Fruit fly (Drosophila melanogaster): ENCODE data around the gene CG33253.

CG33253 gene

dm6 chrX:19153288-19154130 lies 29.7 kb upstream of the CG33253 start (continued):
- TF ChIP-seq caup (GFP tag; optimal IDR thresholded peaks at IDR 0.05; ENCODE audit: severe bottlenecking) (peak; percentile 12), CG6254 (GFP tag; optimal IDR thresholded peaks at IDR 0.05) (no peak), CG9797 (GFP tag; optimal IDR thresholded peaks at IDR 0.05) (no peak), CG6683 (GFP tag; optimal IDR thresholded peaks at IDR 0.05) (no peak), CG12744 (GFP tag; optimal IDR thresholded peaks at IDR 0.05) (no peak), yki (optimal IDR thresholded peaks at IDR 0.05) (peak; percentile 75), sima (GFP tag; optimal IDR thresholded peaks at IDR 0.05) (no peak), en (GFP tag; optimal IDR thresholded peaks at IDR 0.05) (no peak), E2f1 (GFP tag; IDR thresholded peaks at IDR 0.05) (no peak), CG11695 (GFP tag; IDR thresholded peaks at IDR 0.05) (no peak; the same call in 2 of the 3 replicates), tx (GFP tag; optimal IDR thresholded peaks at IDR 0.05) (no peak), CG13296 (GFP tag; optimal IDR thresholded peaks at IDR 0.05) (peak; percentile 26), CG17359 (tag; optimal IDR thresholded peaks at IDR 0.05) (no peak), CG11093 (GFP tag; IDR thresholded peaks at IDR 0.05) (no peak), dimm (GFP tag; IDR thresholded peaks at IDR 0.05) (no peak), emc (GFP tag; optimal IDR thresholded peaks at IDR 0.05) (no peak), Pdp1 (GFP tag; optimal IDR thresholded peaks at IDR 0.05) (no peak), HLH3B (GFP tag; IDR thresholded peaks at IDR 0.05) (no peak), ro (GFP tag; IDR thresholded peaks at IDR 0.05) (no peak), bsh (GFP tag; optimal IDR thresholded peaks at IDR 0.05) (no peak), CG15601 (tag; optimal IDR thresholded peaks at IDR 0.05) (no peak), run (tag; optimal IDR thresholded peaks at IDR 0.05) (no peak), CG34224 (GFP tag; IDR thresholded peaks at IDR 0.05; ENCODE audit: partially characterized antibody) (no peak), Antp (GFP tag; optimal IDR thresholded peaks at IDR 0.05) (peak; percentile 1), psq (GFP tag; optimal IDR thresholded peaks at IDR 0.05) (no peak), ATbp (GFP tag; optimal IDR thresholded peaks at IDR 0.05) (no peak), sisA (GFP tag; IDR thresholded peaks at IDR 0.05) (no peak), vvl (GFP tag; IDR thresholded peaks at IDR 0.05) (0 out of 2 replicates have a peak, but pooled peaks have one; percentile 19), inv (GFP tag; IDR thresholded peaks at IDR 0.05; ENCODE audit: partially characterized antibody) (no peak), CG17361 (GFP tag; IDR thresholded peaks at IDR 0.05) (no peak), ewg (GFP tag; optimal IDR thresholded peaks at IDR 0.05) (no peak), CG6272 (GFP tag; IDR thresholded peaks at IDR 0.05) (no peak), Med (GFP tag) (peak; percentile 80), sr (GFP tag; IDR thresholded peaks at IDR 0.05) (0 out of 3 replicates have a peak, but pooled peaks have one; percentile 50), CG1647 (GFP tag; optimal IDR thresholded peaks at IDR 0.05) (no peak), CG18764 (GFP tag; optimal IDR thresholded peaks at IDR 0.05) (no peak), CG8281 (tag; optimal IDR thresholded peaks at IDR 0.05) (no peak), mirr (GFP tag; optimal IDR thresholded peaks at IDR 0.05) (peak; percentile 40), Hey (tag; optimal IDR thresholded peaks at IDR 0.05) (no peak), corto (GFP tag; optimal IDR thresholded peaks at IDR 0.05) (no peak), CG18262 (tag; optimal IDR thresholded peaks at IDR 0.05) (no peak), Spps (tag; optimal IDR thresholded peaks at IDR 0.05) (no peak), Trl (optimal IDR thresholded peaks at IDR 0.05) (peak; percentile 83 to 92), Trl (GFP tag; optimal IDR thresholded peaks at IDR 0.05) (no peak), exex (tag; optimal IDR thresholded peaks at IDR 0.05) (peak; percentile 51), gsb-n (tag; optimal IDR thresholded peaks at IDR 0.05) (no peak), CG10462 (GFP tag; optimal IDR thresholded peaks at IDR 0.05) (no peak), klu (GFP tag; IDR thresholded peaks at IDR 0.05) (no peak), CG2199 (GFP tag; IDR thresholded peaks at IDR 0.05) (no peak), CG12299 (tag; optimal IDR thresholded peaks at IDR 0.05) (peak; percentile 7)

Data from whole organism, embryonic.